Fruit fly (Drosophila melanogaster): ENCODE measurements around the gene CG14551.

The CG14551 gene

DNA sequence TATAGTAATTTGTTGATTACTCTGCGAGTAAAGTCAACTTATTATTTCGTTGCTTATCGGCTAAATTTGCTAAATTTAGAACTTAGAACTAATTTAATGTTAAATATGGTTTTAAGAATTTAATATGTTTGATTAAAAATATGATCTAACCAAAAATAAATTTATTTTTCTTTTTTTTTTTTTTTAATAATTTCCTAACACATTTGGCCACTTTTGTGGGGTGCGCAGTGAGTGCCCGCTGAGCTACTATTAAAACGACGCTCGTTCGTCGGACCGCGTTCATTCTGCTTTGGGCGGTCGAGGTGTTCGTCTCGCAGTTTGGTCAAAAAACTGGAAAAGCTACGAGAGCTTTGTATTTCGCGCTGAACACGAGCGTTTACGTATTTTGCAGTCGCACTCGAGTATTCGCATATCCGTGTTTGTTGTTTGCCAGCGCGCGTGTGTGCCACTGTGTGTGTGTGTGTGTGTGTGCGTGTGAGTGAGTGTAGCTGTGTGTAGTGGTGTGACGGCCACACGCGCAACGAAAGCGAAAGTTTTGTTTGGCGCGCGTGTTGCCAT is 43.9 kb upstream of the CG14551 start, which contains the start of gene Cipc (continued):
- TF ChIP-seq schlank (tag; optimal IDR thresholded peaks at IDR 0.05), result no peak
- no peak for TF ChIP-seq D (optimal IDR thresholded peaks at IDR 0.05)
- peak; percentile 17 for TF ChIP-seq D (GFP tag; optimal IDR thresholded peaks at IDR 0.05)
- peak; percentile 83 for TF ChIP-seq D19A (tag; optimal IDR thresholded peaks at IDR 0.05)
- TF ChIP-seq Dll (GFP tag; IDR thresholded peaks at IDR 0.05; ENCODE audit: partially characterized antibody), result no peak
- TF ChIP-seq CG3726 (GFP tag; IDR thresholded peaks at IDR 0.05), result peak; percentile 53; the same call in 1 of the 3 replicates
- no peak; the same call in 1 of the 2 replicates for TF ChIP-seq inv (GFP tag; IDR thresholded peaks at IDR 0.05; ENCODE audit: partially characterized antibody)
- peak; percentile 27 for TF ChIP-seq CG15601 (tag; optimal IDR thresholded peaks at IDR 0.05)
- TF ChIP-seq vnd (GFP tag; IDR thresholded peaks at IDR 0.05; ENCODE audit: partially characterized antibody), result no peak
- TF ChIP-seq CG7556 (GFP tag; optimal IDR thresholded peaks at IDR 0.05), result peak; percentile 86
- no peak for TF ChIP-seq nerfin-2 (GFP tag; IDR thresholded peaks at IDR 0.05; ENCODE audit: partially characterized antibody)
- TF ChIP-seq CG2875 (GFP tag; optimal IDR thresholded peaks at IDR 0.05), result peak; percentile 63
- TF ChIP-seq Med (GFP tag), result peak; percentile 94
- TF ChIP-seq bcd (GFP tag; optimal IDR thresholded peaks at IDR 0.05), result peak; percentile 72
- 0 out of 2 replicates have a peak, but pooled peaks have one; percentile 34 for TF ChIP-seq Dref (GFP tag; IDR thresholded peaks at IDR 0.05)
- no peak for TF ChIP-seq CG11085 (GFP tag; IDR thresholded peaks at IDR 0.05)
- TF ChIP-seq CG2712 (tag; optimal IDR thresholded peaks at IDR 0.05), result peak; percentile 82
- TF ChIP-seq vfl (GFP tag; optimal IDR thresholded peaks at IDR 0.05), result no peak
- peak in 1 of 2 experiments; percentile 14 for TF ChIP-seq chif (GFP tag; optimal IDR thresholded peaks at IDR 0.05)
- no peak for TF ChIP-seq Scr (GFP tag; IDR thresholded peaks at IDR 0.05; ENCODE audit: partially characterized antibody)
- no peak for TF ChIP-seq gce (GFP tag; IDR thresholded peaks at IDR 0.05)
- TF ChIP-seq repo (GFP tag; optimal IDR thresholded peaks at IDR 0.05), result no peak
- TF ChIP-seq Hr78 (GFP tag; optimal IDR thresholded peaks at IDR 0.05), result no peak
- TF ChIP-seq prd (optimal IDR thresholded peaks at IDR 0.05), result no peak
- TF ChIP-seq prd (GFP tag; IDR thresholded peaks at IDR 0.05), result peak; percentile 72
- TF ChIP-seq CG2116 (GFP tag; optimal IDR thresholded peaks at IDR 0.05), result peak; percentile 15
- peak; percentile 67 for TF ChIP-seq Taf1 (GFP tag; IDR thresholded peaks at IDR 0.05)
- TF ChIP-seq ac (GFP tag; optimal IDR thresholded peaks at IDR 0.05), result no peak
- 0 out of 2 replicates have a peak, but pooled peaks have one; percentile 5 for TF ChIP-seq sisA (GFP tag; IDR thresholded peaks at IDR 0.05)
- TF ChIP-seq abd-A (tag; optimal IDR thresholded peaks at IDR 0.05), result peak; percentile 80
- TF ChIP-seq dysf (GFP tag; IDR thresholded peaks at IDR 0.05), result peak; percentile 96
- no peak for TF ChIP-seq toy (GFP tag; IDR thresholded peaks at IDR 0.05)
- TF ChIP-seq Mrtf (GFP tag; IDR thresholded peaks at IDR 0.05), result no peak; the same call in 1 of the 3 replicates
- TF ChIP-seq CG18476 (GFP tag; optimal IDR thresholded peaks at IDR 0.05), result peak; percentile 55
- TF ChIP-seq tio (GFP tag; optimal IDR thresholded peaks at IDR 0.05), result no peak
- TF ChIP-seq CG10959 (GFP tag; IDR thresholded peaks at IDR 0.05), result peak; percentile 40; the same call in 1 of the 2 replicates
- peak; percentile 82 for TF ChIP-seq sug (tag; optimal IDR thresholded peaks at IDR 0.05)
- TF ChIP-seq insv (GFP tag; optimal IDR thresholded peaks at IDR 0.05), result peak in 1 of 2 experiments; percentile 38
- peak; percentile 42 for TF ChIP-seq nau (GFP tag; optimal IDR thresholded peaks at IDR 0.05)
- TF ChIP-seq lilli (GFP tag; optimal IDR thresholded peaks at IDR 0.05), result no peak
- no peak for TF ChIP-seq hbn (GFP tag; IDR thresholded peaks at IDR 0.05; ENCODE audit: partially characterized antibody)
- TF ChIP-seq CG32532 (GFP tag; IDR thresholded peaks at IDR 0.05), result peak; percentile 91
- no peak for TF ChIP-seq usp (GFP tag; optimal IDR thresholded peaks at IDR 0.05)
- TF ChIP-seq Abd-B (GFP tag; optimal IDR thresholded peaks at IDR 0.05), result peak; percentile 54
- TF ChIP-seq CG17359 (tag; optimal IDR thresholded peaks at IDR 0.05), result peak; percentile 85
- TF ChIP-seq slou (GFP tag; optimal IDR thresholded peaks at IDR 0.05), result peak; percentile 50
- TF ChIP-seq CG15269 (tag; optimal IDR thresholded peaks at IDR 0.05), result peak; percentile 85
- TF ChIP-seq CG6689 (GFP tag; IDR thresholded peaks at IDR 0.05), result peak; percentile 78
- no peak for TF ChIP-seq Opbp (GFP tag; IDR thresholded peaks at IDR 0.05; ENCODE audit: partially characterized antibody)
- TF ChIP-seq dm (GFP tag; optimal IDR thresholded peaks at IDR 0.05), result no peak

All from whole organism, embryonic.